Worm (Caenorhabditis elegans) whole organism, L4 larva: ENCODE data around the gene dpy-30.

ENCODE experiments used
- F37D6.2 ChIP-seq: sonication (generic microtip); optimal IDR thresholded peaks from 2 replicates; lab custom pipeline; 2016; ENCODE audit warnings: mild to moderate bottlenecking, missing genetic modification characterization, missing compliant biosample characterization
- F44E2.7 ChIP-seq: fragments of 200-800 bp; sonication (Bioruptor generic); IDR thresholded peaks from 2 replicates; pipeline ENCODE4 v2.1.2; 2022; ENCODE audit warnings: missing genetic modification characterization, missing compliant biosample characterization
- R02D3.7 ChIP-seq: fragments of 150-350 bp; sonication (generic microtip); optimal IDR thresholded peaks from 3 replicates; lab custom pipeline; 2014; ENCODE audit warnings: missing biosample characterization, missing genetic modification characterization
- T20F7.1 ChIP-seq: fragments of 200-800 bp; sonication (Bioruptor generic); optimal IDR thresholded peaks from 2 replicates; lab custom pipeline; 2018; ENCODE audit warnings: mild to moderate bottlenecking, missing genetic modification characterization, missing compliant biosample characterization
- Y105C5A.15 ChIP-seq: fragments of 200-800 bp; sonication (Bioruptor generic); IDR thresholded peaks from 2 replicates; pipeline ENCODE4 v1.3.6; 2022; ENCODE audit warnings: missing genetic modification characterization, missing compliant biosample characterization
- Y48G9A.11 ChIP-seq: fragments of 200-800 bp; sonication (Bioruptor generic); IDR thresholded peaks from 2 replicates; pipeline ENCODE4 v1.3.6; 2022; ENCODE audit warnings: missing genetic modification reagents, missing genetic modification characterization, missing compliant biosample characterization
- ces-1 ChIP-seq: fragments of 150-350 bp; sonication (generic microtip); optimal IDR thresholded peaks from 4 replicates; lab custom pipeline; 2014; ENCODE audit warnings: missing biosample characterization, missing genetic modification reagents, missing genetic modification characterization
- ctbp-1 ChIP-seq: fragments of 200-800 bp; sonication (Bioruptor generic); IDR thresholded peaks from 2 replicates; pipeline ENCODE4 v1.3.6; 2022; ENCODE audit warnings: missing genetic modification reagents, missing genetic modification characterization, missing compliant biosample characterization
- daf-16 ChIP-seq, 3 experiments: sonication (generic microtip); optimal IDR thresholded peaks; 2 replicates each; lab custom pipeline; 2016 to 2017; ENCODE audit warnings: missing genetic modification characterization in 3 of 3, missing genetic modification reagents in 3 of 3, mild to moderate bottlenecking in 2 of 3, missing compliant biosample characterization in 2 of 3, missing biosample characterization in 1 of 3, moderate library complexity in 1 of 3
- dmd-6 ChIP-seq: fragments of 200-800 bp; sonication (Bioruptor generic); IDR thresholded peaks from 2 replicates; pipeline ENCODE4 v1.3.6; 2022; ENCODE audit warnings: missing genetic modification reagents, missing genetic modification characterization, missing compliant biosample characterization
- dmd-8 ChIP-seq: fragments of 200-800 bp; sonication (Bioruptor generic); IDR thresholded peaks from 2 replicates; pipeline ENCODE4 v1.3.6; 2022; ENCODE audit warnings: missing genetic modification characterization, missing compliant biosample characterization
- dpl-1 ChIP-seq: fragments of 150-350 bp; optimal IDR thresholded peaks from 2 replicates; lab custom pipeline; 2014; ENCODE audit warnings: missing biosample characterization, missing genetic modification reagents, missing genetic modification characterization
- egl-43 ChIP-seq: fragments of 200-800 bp; sonication (Bioruptor generic); IDR thresholded peaks from 2 replicates; pipeline ENCODE4 v1.3.6; 2022; ENCODE audit warnings: missing genetic modification reagents, missing genetic modification characterization, missing compliant biosample characterization
- hif-1 ChIP-seq, 2 experiments: sonication (generic microtip); optimal IDR thresholded peaks; 2 replicates each; lab custom pipeline; 2016 to 2017; ENCODE audit warnings: missing compliant biosample characterization in 2 of 2, missing genetic modification characterization in 2 of 2, missing genetic modification reagents in 2 of 2, missing genotype in 2 of 2, mild to moderate bottlenecking in 1 of 2
- hlh-30 ChIP-seq: sonication (generic microtip); optimal IDR thresholded peaks from 2 replicates; lab custom pipeline; 2017; ENCODE audit warnings: antibody characterized with exemption, mild to moderate bottlenecking, missing genetic modification characterization, missing compliant biosample characterization; ENCODE audit not compliant: insufficient read depth
- lim-7 ChIP-seq: fragments of 200-800 bp; sonication (Bioruptor generic); IDR thresholded peaks from 2 replicates; pipeline ENCODE4 v1.3.6; 2022; ENCODE audit warnings: missing genetic modification characterization, missing compliant biosample characterization
- lin-29 ChIP-seq: fragments of 200-800 bp; sonication (Bioruptor generic); IDR thresholded peaks from 2 replicates; pipeline ENCODE4 v1.3.6; 2022; ENCODE audit warnings: missing genetic modification reagents, missing genetic modification characterization, missing compliant biosample characterization
- lin-38 ChIP-seq: fragments of 200-800 bp; sonication (Bioruptor generic); IDR thresholded peaks from 2 replicates; pipeline ENCODE4 v1.3.6; 2022; ENCODE audit warnings: missing genetic modification reagents, missing genetic modification characterization, missing compliant biosample characterization
- mdt-29 ChIP-seq: fragments of 200-800 bp; sonication (Bioruptor generic); IDR thresholded peaks from 2 replicates; pipeline ENCODE4 v1.3.6; 2022; ENCODE audit warnings: missing genetic modification reagents, missing genetic modification characterization, missing compliant biosample characterization
- mes-2 ChIP-seq: sonication (generic microtip); optimal IDR thresholded peaks from 2 replicates; lab custom pipeline; 2016; ENCODE audit warnings: missing genotype, mild to moderate bottlenecking, missing genetic modification characterization, missing compliant biosample characterization; ENCODE audit not compliant: poor library complexity, severe bottlenecking
- nhr-111 ChIP-seq: fragments of 200-800 bp; sonication (Bioruptor generic); optimal IDR thresholded peaks from 2 replicates; lab custom pipeline; 2018; ENCODE audit warnings: mild to moderate bottlenecking, missing genetic modification characterization, missing compliant biosample characterization
- nhr-41 ChIP-seq: fragments of 200-800 bp; sonication (Bioruptor generic); IDR thresholded peaks from 2 replicates; pipeline ENCODE4 v1.3.6; 2022; ENCODE audit warnings: missing genetic modification reagents, missing genetic modification characterization, missing compliant biosample characterization
- nhr-42 ChIP-seq: fragments of 200-800 bp; sonication (Bioruptor generic); IDR thresholded peaks from 2 replicates; pipeline ENCODE4 v1.3.6; 2022; ENCODE audit warnings: missing genetic modification characterization, missing compliant biosample characterization
- nhr-76 ChIP-seq: fragments of 150-350 bp; optimal IDR thresholded peaks from 2 replicates; lab custom pipeline; 2014; ENCODE audit warnings: missing biosample characterization, missing genetic modification characterization
- rbr-2 ChIP-seq: sonication (generic microtip); optimal IDR thresholded peaks from 2 replicates; lab custom pipeline; 2016; ENCODE audit warnings: missing genotype, missing genetic modification characterization, missing compliant biosample characterization
- sdz-12 ChIP-seq: fragments of 200-800 bp; sonication (Bioruptor generic); optimal IDR thresholded peaks from 2 replicates; lab custom pipeline; 2018; ENCODE audit warnings: mild to moderate bottlenecking, missing genetic modification characterization, missing compliant biosample characterization
- snpc-4 ChIP-seq: fragments of 150-350 bp; optimal IDR thresholded peaks from 2 replicates; lab custom pipeline; 2014; ENCODE audit warnings: missing biosample characterization, missing genetic modification characterization
- spr-1 ChIP-seq: sonication (generic microtip); optimal IDR thresholded peaks from 2 replicates; lab custom pipeline; 2016; ENCODE audit warnings: mild to moderate bottlenecking, missing genetic modification characterization, missing compliant biosample characterization
- unc-62 ChIP-seq, 3 experiments: fragments of 150-350 bp in 1 of 3; sonication (generic microtip); optimal IDR thresholded peaks in 2 of 3; peaks in 1 of 3; 1 replicate in 1 of 3; 2 replicates in 2 of 3; lab custom pipeline; 2014 to 2017; ENCODE audit warnings: missing biosample characterization in 3 of 3, missing genetic modification characterization in 3 of 3, missing genetic modification reagents in 3 of 3, missing genotype in 1 of 3

Gene dpy-30

DNA sequence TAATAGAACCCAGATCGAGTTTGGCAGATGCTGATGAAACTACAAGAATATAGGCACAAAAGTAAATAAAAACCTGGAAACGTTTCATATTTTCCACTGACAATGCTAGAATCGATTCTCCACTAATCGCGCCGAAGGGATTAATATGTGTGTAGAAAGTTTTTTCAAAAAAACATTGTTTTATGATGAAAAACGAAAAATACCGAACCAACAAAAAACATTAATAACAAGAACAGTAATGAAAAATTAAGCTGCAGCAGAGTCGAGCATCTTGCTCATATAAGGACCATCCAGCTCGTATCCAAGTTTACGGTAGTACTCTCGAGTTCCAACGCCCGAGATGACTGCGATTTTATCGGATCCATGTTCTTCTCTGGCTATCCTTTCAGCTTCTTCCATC is 12.0 kb upstream of the dpy-30 start, which contains the start of gene clec-224:
clec-224 (minus strand) TSS at position 101 of the 400 bp plus-strand sequence.
- TF ChIP-seq nhr-111 (GFP tag; lab: Kevin White, UChicago), result no peak
- no peak for TF ChIP-seq nhr-76 (tag; lab: Kevin White, UChicago)
- TF ChIP-seq mes-2, result no peak
- TF ChIP-seq unc-62 (GFP tag; optimal IDR thresholded peaks at IDR 0.05 in 1 of 2; lab: Kevin White, UChicago), result peak in 1 of 2 experiments; percentile 47
- no peak for TF ChIP-seq unc-62 (tag; optimal IDR thresholded peaks at IDR 0.05; lab: Kevin White, UChicago)
- no peak for TF ChIP-seq rbr-2 (tag; lab: Kevin White, UChicago)

DNA sequence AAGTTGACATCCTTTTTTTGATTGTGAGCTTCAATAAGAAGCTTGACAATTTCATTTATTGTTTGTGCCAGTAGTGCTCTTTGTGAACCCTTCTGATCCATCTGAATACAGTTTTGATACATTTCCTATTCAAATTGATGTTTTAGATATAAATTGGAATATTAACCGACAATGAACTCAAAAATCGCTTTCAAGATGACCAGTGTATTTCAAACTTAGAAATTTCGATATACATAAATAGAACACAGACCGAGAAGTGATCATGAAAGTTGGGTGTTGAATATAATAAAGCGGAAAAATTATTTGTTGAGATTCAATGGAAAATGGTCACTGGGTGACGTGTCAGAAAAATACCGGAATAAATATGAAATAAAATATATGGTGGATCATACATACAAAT is 10.0 kb upstream of the dpy-30 start, which contains the start of gene elpc-3:
elpc-3 (minus strand) TSS at position 101 of the 400 bp plus-strand sequence.
- TF ChIP-seq lin-38 (GFP tag; lab: Robert Waterston, UW), result no peak
- no peak for TF ChIP-seq ctbp-1 (GFP tag; lab: Robert Waterston, UW)
- no peak for TF ChIP-seq hif-1 (tag; optimal IDR thresholded peaks at IDR 0.05; lab: Kevin White, UChicago)
- TF ChIP-seq snpc-4 (tag; lab: Kevin White, UChicago), result no peak
- no peak for TF ChIP-seq Y105C5A.15 (GFP tag; lab: Robert Waterston, UW)
- no peak for TF ChIP-seq mdt-29 (GFP tag; lab: Robert Waterston, UW)
- TF ChIP-seq F44E2.7, result no peak
- TF ChIP-seq egl-43 (GFP tag; lab: Robert Waterston, UW), result no peak
- TF ChIP-seq lim-7 (GFP tag; lab: Robert Waterston, UW), result no peak
- TF ChIP-seq T20F7.1 (GFP tag; lab: Kevin White, UChicago), result no peak
- TF ChIP-seq lin-29, result no peak
- no peak for TF ChIP-seq hlh-30 (tag; lab: Kevin White, UChicago)
- no peak for TF ChIP-seq sdz-12

DNA sequence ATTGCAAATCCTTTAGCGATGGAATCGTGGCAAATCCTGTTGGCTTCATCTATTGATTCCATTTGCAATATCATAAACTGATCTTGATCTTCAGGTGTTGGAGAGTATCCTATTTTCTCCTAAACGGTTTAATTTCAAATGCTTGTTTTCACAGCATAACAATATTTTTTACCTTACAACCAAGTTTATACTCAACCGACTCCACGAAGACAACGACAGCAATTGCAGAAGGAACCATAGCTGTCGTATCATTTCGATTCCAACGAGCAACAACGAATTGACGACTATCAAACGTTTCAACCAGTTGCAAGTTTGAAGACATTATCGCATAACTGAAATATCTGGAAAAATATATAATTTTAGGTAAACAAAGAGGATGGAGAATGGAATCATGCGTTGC is 7.5 kb upstream of the dpy-30 start, which contains the start of gene usip-1:
usip-1 (minus strand) TSS at position 341 of the 400 bp plus-strand sequence.
- TF ChIP-seq unc-62 (GFP tag; optimal IDR thresholded peaks at IDR 0.05 in 1 of 2; lab: Kevin White, UChicago), result peak in 1 of 2 experiments; percentile 96
- no peak for TF ChIP-seq unc-62 (tag; optimal IDR thresholded peaks at IDR 0.05; lab: Kevin White, UChicago)
- TF ChIP-seq hif-1 (tag; optimal IDR thresholded peaks at IDR 0.05; lab: Kevin White, UChicago), result no peak
- TF ChIP-seq, all 104 proteins: peak for 1

DNA sequence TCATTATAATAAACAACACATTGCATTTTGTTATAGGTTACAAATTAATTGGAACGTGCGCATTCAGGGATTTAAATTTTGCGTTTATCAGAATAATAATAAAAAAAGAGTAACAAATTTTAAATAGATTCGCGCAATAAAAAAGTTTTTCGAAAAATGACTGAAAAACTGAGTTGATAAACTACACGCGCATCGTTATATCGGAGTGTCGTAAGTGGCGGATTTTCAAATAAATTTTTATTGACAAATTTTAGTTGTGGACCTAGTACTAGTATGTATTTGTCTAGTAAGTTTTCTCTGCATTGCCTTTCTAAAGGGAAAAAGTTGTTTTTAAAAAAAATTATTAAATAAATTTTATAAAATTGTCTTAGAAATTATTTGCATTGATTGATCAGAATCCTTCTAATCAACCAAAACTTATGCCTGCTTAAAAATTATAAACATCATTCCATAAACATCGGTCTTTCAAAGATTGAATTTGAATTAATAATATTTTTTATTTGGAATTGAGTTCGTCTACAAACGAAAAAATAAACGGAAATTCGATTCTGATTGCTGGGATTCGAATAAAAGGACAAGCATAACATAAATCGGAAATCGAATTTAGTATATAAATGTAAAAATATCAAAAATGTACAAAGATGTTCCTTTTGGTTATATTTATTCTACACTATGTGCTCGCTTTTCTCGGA is 6.9 kb upstream of the dpy-30 start, which contains the start of gene srd-4:
srd-4 (plus strand) TSS at position 642 of the 692 bp plus-strand sequence.
- TF ChIP-seq R02D3.7 (tag; lab: Kevin White, UChicago), result no peak
- no peak for TF ChIP-seq nhr-42
- TF ChIP-seq T20F7.1 (GFP tag; lab: Kevin White, UChicago), result peak; percentile 92
- no peak for TF ChIP-seq daf-16 (GFP tag; optimal IDR thresholded peaks at IDR 0.05; lab: Kevin White, UChicago)
- TF ChIP-seq daf-16 (tag; optimal IDR thresholded peaks at IDR 0.05; lab: Kevin White, UChicago), result peak; percentile 25
- no peak for TF ChIP-seq ces-1
- peak; percentile 91 for TF ChIP-seq dpl-1 (GFP tag; lab: Kevin White, UChicago)
- peak; percentile 94 for TF ChIP-seq Y48G9A.11 (GFP tag; lab: Robert Waterston, UW)
- TF ChIP-seq mes-2, result peak; percentile 19
- TF ChIP-seq dmd-6 (GFP tag; lab: Robert Waterston, UW), result no peak

DNA sequence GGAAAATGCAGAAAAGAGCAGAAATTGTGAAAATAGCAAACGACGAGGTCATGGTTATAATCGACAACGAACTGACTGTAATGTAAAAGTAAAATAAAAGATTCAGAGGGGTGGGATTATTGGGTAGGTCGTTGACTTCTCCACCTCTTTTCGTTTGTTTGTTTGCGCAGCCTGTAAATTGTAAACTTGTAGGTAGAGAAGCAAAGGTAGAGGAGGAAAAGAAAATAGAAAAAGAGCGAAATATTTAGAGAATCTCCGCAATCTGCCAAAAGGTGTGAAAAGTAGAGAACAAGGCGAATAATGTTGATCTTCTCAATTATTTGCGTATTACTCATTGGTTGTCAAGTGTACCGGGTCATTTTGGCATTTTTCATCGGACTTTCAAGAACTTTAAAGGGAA is 4.0 kb upstream of the dpy-30 start, which contains the start of gene ZK863.8:
ZK863.8 (minus strand) TSS at position 173 of the 400 bp plus-strand sequence.
- TF ChIP-seq spr-1 (tag; lab: Kevin White, UChicago), result no peak
- no peak for TF ChIP-seq F37D6.2 (tag; lab: Kevin White, UChicago)
- no peak for TF ChIP-seq hif-1 (tag; optimal IDR thresholded peaks at IDR 0.05; lab: Kevin White, UChicago)
- no peak for TF ChIP-seq dmd-8 (GFP tag; lab: Robert Waterston, UW)
- TF ChIP-seq nhr-41 (GFP tag; lab: Robert Waterston, UW), result no peak
